Worm (Caenorhabditis elegans): ENCODE measurements around the gene ZK228.4.

Gene ZK228.4

DNA sequence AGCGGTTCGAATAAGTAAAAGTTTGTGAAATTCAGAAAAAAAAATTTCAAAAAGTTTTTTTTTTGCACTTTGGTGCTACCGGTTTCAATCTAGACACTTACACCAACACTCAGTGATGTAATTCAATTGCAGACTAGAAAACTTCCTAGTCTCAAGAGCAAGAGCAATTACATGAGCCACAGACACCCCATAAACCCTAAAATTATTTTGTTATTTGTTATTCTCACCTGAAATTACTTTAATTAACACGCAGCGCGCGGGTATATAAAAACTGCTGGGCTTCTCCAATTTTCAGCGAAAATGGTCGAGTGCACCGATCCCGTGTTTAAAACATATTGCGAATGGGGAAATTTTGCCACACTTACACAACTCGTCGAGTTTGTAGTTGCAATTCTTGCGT is 36.3 kb upstream of the ZK228.4 start, which contains the start of gene srw-83:
Gene srw-83, plus strand, starts transcription at position 301 of the 400 bp plus-strand sequence.
- no peak for TF ChIP-seq ets-4 (tag; optimal IDR thresholded peaks at IDR 0.05)
- no peak for TF ChIP-seq pha-4 (tag; optimal IDR thresholded peaks at IDR 0.05)
- TF ChIP-seq syd-9 (tag; optimal IDR thresholded peaks at IDR 0.05), result no peak
- no peak for TF ChIP-seq lin-11 (tag; optimal IDR thresholded peaks at IDR 0.05)
- no peak for TF ChIP-seq mec-3 (tag; optimal IDR thresholded peaks at IDR 0.05; ENCODE audit: borderline replicate concordance)
- no peak for TF ChIP-seq pag-3 (tag; optimal IDR thresholded peaks at IDR 0.05; ENCODE audit: borderline replicate concordance)

DNA sequence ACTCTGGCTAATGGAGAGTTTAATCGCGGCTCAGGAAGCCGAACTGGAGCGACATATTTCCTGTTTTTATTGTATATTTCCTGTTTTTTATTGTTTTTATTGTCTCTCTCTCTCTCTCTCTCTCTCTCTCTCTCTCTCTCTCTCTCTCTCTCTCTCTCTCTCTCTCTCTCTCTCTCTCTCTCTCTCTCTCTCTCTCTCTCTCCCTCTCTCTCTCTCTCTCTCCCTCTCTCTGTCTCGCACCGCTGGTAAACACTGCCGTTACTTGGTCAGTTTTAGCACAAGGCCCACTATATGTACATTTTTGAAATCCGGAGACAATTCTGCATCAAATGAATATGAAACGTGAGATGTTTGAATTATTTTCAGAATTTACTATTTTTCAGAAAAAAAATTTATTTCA is 31.8 kb upstream of the ZK228.4 start:
- TF ChIP-seq ceh-6 (GFP tag; optimal IDR thresholded peaks at IDR 0.05), result no peak
- TF ChIP-seq ahr-1 (tag; optimal IDR thresholded peaks at IDR 0.05), result no peak
- no peak for TF ChIP-seq hlh-13 (GFP tag; optimal IDR thresholded peaks at IDR 0.05)
- TF ChIP-seq K02D7.2 (tag; optimal IDR thresholded peaks at IDR 0.05), result no peak
- TF ChIP-seq madf-2 (tag; optimal IDR thresholded peaks at IDR 0.05), result no peak
- TF ChIP-seq ceh-22 (tag; optimal IDR thresholded peaks at IDR 0.05), result no peak
- TF ChIP-seq T23F11.4 (GFP tag; optimal IDR thresholded peaks at IDR 0.05), result no peak
- TF ChIP-seq pqm-1 (tag; optimal IDR thresholded peaks at IDR 0.05), result no peak
- no peak for TF ChIP-seq ceh-30 (tag; optimal IDR thresholded peaks at IDR 0.05)
- TF ChIP-seq fkh-6 (tag; optimal IDR thresholded peaks at IDR 0.05), result no peak
- TF ChIP-seq rnt-1 (tag; optimal IDR thresholded peaks at IDR 0.05), result no peak
- TF ChIP-seq pros-1 (tag; optimal IDR thresholded peaks at IDR 0.05), result no peak
- no peak for TF ChIP-seq zip-5 (tag; optimal IDR thresholded peaks at IDR 0.05)

- TF ChIP-seq hlh-13 (GFP tag; optimal IDR thresholded peaks at IDR 0.05) (no peak), mec-3 (tag; optimal IDR thresholded peaks at IDR 0.05; ENCODE audit: borderline replicate concordance) (no peak), ceh-9 (tag; optimal IDR thresholded peaks at IDR 0.05) (no peak), npax-4 (tag; optimal IDR thresholded peaks at IDR 0.05) (no peak), rnt-1 (tag; optimal IDR thresholded peaks at IDR 0.05) (no peak), hlh-8 (tag; optimal IDR thresholded peaks at IDR 0.05) (no peak), fax-1 (tag; optimal IDR thresholded peaks at IDR 0.05) (no peak), ceh-18 (tag; optimal IDR thresholded peaks at IDR 0.05) (no peak), pqm-1 (tag; optimal IDR thresholded peaks at IDR 0.05) (no peak), nhr-11 (tag; optimal IDR thresholded peaks at IDR 0.05) (no peak), dve-1 (tag; optimal IDR thresholded peaks at IDR 0.05) (no peak), ceh-45 (GFP tag; IDR thresholded peaks at IDR 0.05) (no peak), ceh-24 (tag; optimal IDR thresholded peaks at IDR 0.05) (no peak), tbx-2 (tag; optimal IDR thresholded peaks at IDR 0.05) (no peak), nhr-232 (tag; optimal IDR thresholded peaks at IDR 0.05) (no peak), ahr-1 (tag; optimal IDR thresholded peaks at IDR 0.05) (no peak), gmeb-2 (tag; optimal IDR thresholded peaks at IDR 0.05) (no peak), pax-1 (tag; optimal IDR thresholded peaks at IDR 0.05) (no peak), lin-11 (tag; optimal IDR thresholded peaks at IDR 0.05) (no peak)
Observed at ce11 chrV:18431450-18431849, 31.1 kb upstream of the ZK228.4 start, which contains the start of gene srw-82. srw-82 (plus strand) TSS chrV:18431750.

ce11 chrV:18434961-18435360 is 27.6 kb upstream of the ZK228.4 start, which contains the start of gene ZK262.20:
ZK262.20 (minus strand) TSS chrV:18435061.
- TF ChIP-seq eyg-1 (tag; optimal IDR thresholded peaks at IDR 0.05) (no peak), odd-2 (tag; optimal IDR thresholded peaks at IDR 0.05) (no peak), hlh-13 (GFP tag; optimal IDR thresholded peaks at IDR 0.05) (no peak)

DNA sequence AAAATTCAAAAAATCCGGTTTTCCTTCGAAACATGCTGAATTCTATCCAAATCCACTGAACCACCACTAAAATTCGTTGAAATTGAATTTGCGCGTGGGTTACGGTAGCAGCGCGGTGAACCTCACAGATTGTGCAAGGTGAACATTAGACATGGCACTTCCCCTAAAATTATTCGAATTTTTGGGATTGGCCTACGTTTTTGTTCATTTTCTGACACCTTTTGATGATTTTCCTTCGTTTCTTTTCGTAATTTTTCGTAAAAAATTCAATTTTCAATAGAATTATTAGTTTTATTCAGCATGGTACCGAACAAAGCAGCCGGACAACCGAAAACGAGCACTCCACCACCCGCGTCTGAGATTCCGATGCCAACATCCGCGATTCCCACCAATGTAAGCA is 24.5 kb upstream of the ZK228.4 start, which contains the start of gene ZK262.8:
Gene ZK262.8, plus strand, starts transcription at position 301 of the 400 bp plus-strand sequence.
- TF ChIP-seq ttx-3 (tag; optimal IDR thresholded peaks at IDR 0.05) (no peak), ceh-14 (tag; optimal IDR thresholded peaks at IDR 0.05) (no peak), fkh-6 (tag; optimal IDR thresholded peaks at IDR 0.05) (no peak), ceh-2 (tag; optimal IDR thresholded peaks at IDR 0.05) (no peak), fax-1 (tag; optimal IDR thresholded peaks at IDR 0.05) (no peak), ztf-16 (tag; optimal IDR thresholded peaks at IDR 0.05) (no peak), hlh-13 (GFP tag; optimal IDR thresholded peaks at IDR 0.05) (no peak), hlh-15 (tag; optimal IDR thresholded peaks at IDR 0.05) (no peak), unc-42 (tag; optimal IDR thresholded peaks at IDR 0.05) (no peak), ahr-1 (tag; optimal IDR thresholded peaks at IDR 0.05) (no peak), ceh-9 (tag; optimal IDR thresholded peaks at IDR 0.05) (no peak)
